Fruit fly (Drosophila melanogaster) whole organism, embryonic: Measurements from ENCODE around the gene CG34347.
A peak's percentile ranks its signal among the peaks of the same experiment; 100 is the strongest.

Experiments
- Adf1 ChIP-seq: fragments of 200-800 bp; sonication (Bioruptor generic); IDR thresholded peaks from 2 replicates; pipeline ENCODE4 v1.3.6; 2022; ENCODE audit warnings: missing biosample characterization, missing genetic modification characterization
- Atf3 ChIP-seq: fragments of 200-800 bp; sonication (Bioruptor generic); optimal IDR thresholded peaks from 3 replicates; lab custom pipeline; 2016; ENCODE audit warnings: missing biosample characterization, missing genetic modification characterization
- B-H1 ChIP-seq: fragments of 200-800 bp; sonication (Bioruptor generic); IDR thresholded peaks from 3 replicates; pipeline ENCODE4 v1.3.6; 2022; ENCODE audit warnings: missing biosample characterization, missing genetic modification characterization
- Bgb ChIP-seq: fragments of 200-800 bp; sonication (Bioruptor generic); IDR thresholded peaks from 2 replicates; pipeline ENCODE4 v1.3.6; 2022; ENCODE audit warnings: missing biosample characterization, missing genetic modification characterization; ENCODE audit not compliant: partially characterized antibody
- Blimp-1 ChIP-seq: fragments of 200-800 bp; sonication (Bioruptor generic); optimal IDR thresholded peaks from 3 replicates; lab custom pipeline; 2018; ENCODE audit warnings: missing biosample characterization, missing genetic modification characterization, mild to moderate bottlenecking, moderate library complexity, missing genetic modification reagents
- CG10543 ChIP-seq: fragments of 200-800 bp; sonication (Bioruptor generic); optimal IDR thresholded peaks from 3 replicates; lab custom pipeline; 2017; ENCODE audit warnings: missing biosample characterization, mild to moderate bottlenecking, missing genetic modification characterization, moderate library complexity
- CG11398 ChIP-seq: fragments of 200-800 bp; sonication (Bioruptor generic); optimal IDR thresholded peaks from 2 replicates; lab custom pipeline; 2016; ENCODE audit warnings: missing biosample characterization, missing genetic modification characterization
- CG11695 ChIP-seq: fragments of 200-800 bp; sonication (Bioruptor generic); IDR thresholded peaks from 3 replicates; pipeline ENCODE4 v1.3.6; 2022; ENCODE audit warnings: missing biosample characterization, missing genetic modification characterization
- CG12769 ChIP-seq: fragments of 200-800 bp; sonication (Bioruptor generic); optimal IDR thresholded peaks from 2 replicates; lab custom pipeline; 2019; ENCODE audit warnings: missing biosample characterization, mild to moderate bottlenecking, missing genetic modification characterization, moderate library complexity
- CG13894 ChIP-seq: fragments of 200-800 bp; sonication (Bioruptor generic); optimal IDR thresholded peaks from 3 replicates; lab custom pipeline; 2018; ENCODE audit warnings: missing biosample characterization, mild to moderate bottlenecking, missing genetic modification characterization, moderate library complexity
- CG15269 ChIP-seq: fragments of 200-800 bp; sonication (Bioruptor generic); optimal IDR thresholded peaks from 2 replicates; lab custom pipeline; 2018; ENCODE audit warnings: missing biosample characterization, mild to moderate bottlenecking, missing genetic modification characterization, moderate library complexity
- CG1529 ChIP-seq: fragments of 200-800 bp; sonication (Bioruptor generic); optimal IDR thresholded peaks from 3 replicates; lab custom pipeline; 2018; ENCODE audit warnings: missing biosample characterization, missing genetic modification characterization
- CG15514 ChIP-seq: fragments of 200-800 bp; sonication (Bioruptor generic); optimal IDR thresholded peaks from 3 replicates; lab custom pipeline; 2017; ENCODE audit warnings: missing biosample characterization, missing genetic modification characterization, mild to moderate bottlenecking, moderate library complexity, missing genetic modification reagents
- CG2120 ChIP-seq: fragments of 200-800 bp; sonication (Bioruptor generic); optimal IDR thresholded peaks from 3 replicates; lab custom pipeline; 2016; ENCODE audit warnings: missing biosample characterization, missing genetic modification characterization
- CG30431 ChIP-seq: fragments of 200-800 bp; sonication (Bioruptor generic); optimal IDR thresholded peaks from 2 replicates; lab custom pipeline; 2017; ENCODE audit warnings: missing biosample characterization, missing genetic modification characterization
- CG3163 ChIP-seq: fragments of 200-800 bp; sonication (Bioruptor generic); optimal IDR thresholded peaks from 3 replicates; lab custom pipeline; 2016; ENCODE audit warnings: missing biosample characterization, missing genetic modification characterization
- CG34376 ChIP-seq: fragments of 200-800 bp; sonication (Bioruptor generic); optimal IDR thresholded peaks from 2 replicates; lab custom pipeline; 2018; ENCODE audit warnings: missing biosample characterization, mild to moderate bottlenecking, missing genetic modification characterization
- CG5180 ChIP-seq: fragments of 200-800 bp; sonication (Bioruptor generic); optimal IDR thresholded peaks from 3 replicates; lab custom pipeline; 2017; ENCODE audit warnings: missing biosample characterization, missing genetic modification characterization, mild to moderate bottlenecking, moderate library complexity, missing genetic modification reagents
- CG7839 ChIP-seq: fragments of 200-800 bp; sonication (Bioruptor generic); optimal IDR thresholded peaks from 3 replicates; lab custom pipeline; 2018; ENCODE audit warnings: missing biosample characterization, mild to moderate bottlenecking, missing genetic modification characterization, moderate library complexity
- CG7963 ChIP-seq: fragments of 200-800 bp; sonication (Bioruptor generic); IDR thresholded peaks from 3 replicates; pipeline ENCODE4 v1.3.6; 2022; ENCODE audit warnings: missing biosample characterization, missing genetic modification characterization; ENCODE audit not compliant: partially characterized antibody
- CG8089 ChIP-seq: fragments of 200-800 bp; sonication (Bioruptor generic); optimal IDR thresholded peaks from 3 replicates; lab custom pipeline; 2016; ENCODE audit warnings: missing biosample characterization, missing genetic modification characterization
- CG9817 ChIP-seq: fragments of 200-800 bp; sonication (Bioruptor generic); optimal IDR thresholded peaks from 2 replicates; lab custom pipeline; 2018; ENCODE audit warnings: missing biosample characterization, mild to moderate bottlenecking, missing genetic modification characterization, moderate library complexity
- CG9932 ChIP-seq: fragments of 200-800 bp; sonication (Bioruptor generic); IDR thresholded peaks from 2 replicates; pipeline ENCODE4 v1.3.6; 2022; ENCODE audit warnings: missing biosample characterization, missing genetic modification characterization
- Dip2 ChIP-seq: fragments of 200-800 bp; sonication (Bioruptor generic); IDR thresholded peaks from 2 replicates; pipeline ENCODE4 v1.3.6; 2022; ENCODE audit warnings: missing biosample characterization, missing genetic modification characterization
- Fer3 ChIP-seq: fragments of 200-800 bp; sonication (Bioruptor generic); optimal IDR thresholded peaks from 2 replicates; lab custom pipeline; 2018; ENCODE audit warnings: missing biosample characterization, mild to moderate bottlenecking, missing genetic modification characterization, moderate library complexity
- Lim3 ChIP-seq: fragments of 200-800 bp; sonication (Bioruptor generic); IDR thresholded peaks from 2 replicates; pipeline ENCODE4 v1.3.6; 2022; ENCODE audit warnings: missing biosample characterization, missing genetic modification characterization
- MESR4 ChIP-seq: fragments of 200-800 bp; sonication (Bioruptor generic); optimal IDR thresholded peaks from 2 replicates; lab custom pipeline; 2018; ENCODE audit warnings: missing biosample characterization, mild to moderate bottlenecking, missing genetic modification characterization, moderate library complexity
- Mad ChIP-seq: fragments of 200-800 bp; sonication (Bioruptor generic); optimal IDR thresholded peaks from 2 replicates; lab custom pipeline; 2016; ENCODE audit warnings: missing biosample characterization, missing genetic modification characterization
- NFAT ChIP-seq: fragments of 200-800 bp; sonication (Bioruptor generic); IDR thresholded peaks from 2 replicates; pipeline ENCODE4 v1.3.6; 2022; ENCODE audit warnings: missing biosample characterization, missing genetic modification characterization
- Nf-YC ChIP-seq: fragments of 200-800 bp; optimal IDR thresholded peaks from 3 replicates; lab custom pipeline; 2019; ENCODE audit warnings: missing biosample characterization, mild to moderate bottlenecking, missing genetic modification characterization, moderate library complexity
- Pdp1 ChIP-seq, 2 experiments: fragments of 200-800 bp; sonication (Bioruptor generic); optimal IDR thresholded peaks; 3 replicates each; lab custom pipeline; 2016; ENCODE audit warnings: missing biosample characterization in 2 of 2, missing genetic modification characterization in 2 of 2, mild to moderate bottlenecking in 1 of 2, moderate library complexity in 1 of 2
- Rx ChIP-seq: fragments of 200-800 bp; sonication (Bioruptor generic); IDR thresholded peaks from 2 replicates; pipeline ENCODE4 v1.3.6; 2022; ENCODE audit warnings: missing biosample characterization, missing genetic modification characterization
- Sry-β ChIP-seq: fragments of 200-800 bp; sonication (Bioruptor generic); optimal IDR thresholded peaks from 2 replicates; lab custom pipeline; 2018; ENCODE audit warnings: missing biosample characterization, mild to moderate bottlenecking, missing genetic modification characterization, moderate library complexity
- Taf1 ChIP-seq: fragments of 200-800 bp; sonication (Bioruptor generic); IDR thresholded peaks from 2 replicates; pipeline ENCODE4 v1.3.6; 2022; ENCODE audit warnings: missing biosample characterization, missing genetic modification characterization
- abd-A ChIP-seq: fragments of 200-800 bp; sonication (Bioruptor generic); optimal IDR thresholded peaks from 3 replicates; lab custom pipeline; 2019; ENCODE audit warnings: missing biosample characterization, mild to moderate bottlenecking, missing genetic modification characterization, moderate library complexity
- bcd ChIP-seq: fragments of 200-800 bp; sonication (Bioruptor generic); optimal IDR thresholded peaks from 2 replicates; lab custom pipeline; 2017; ENCODE audit warnings: missing biosample characterization, mild to moderate bottlenecking, missing genetic modification characterization
- chinmo ChIP-seq: fragments of 200-800 bp; sonication (Bioruptor generic); IDR thresholded peaks from 4 replicates; pipeline ENCODE4 v1.3.6; 2022; ENCODE audit warnings: missing biosample characterization, missing genetic modification characterization; ENCODE audit not compliant: partially characterized antibody
- dati ChIP-seq: fragments of 200-800 bp; sonication (Bioruptor generic); IDR thresholded peaks from 2 replicates; pipeline ENCODE4 v1.3.6; 2022; ENCODE audit warnings: missing biosample characterization, missing genetic modification characterization
- ftz-f1 ChIP-seq: fragments of 200-800 bp; sonication (Bioruptor generic); optimal IDR thresholded peaks from 2 replicates; lab custom pipeline; 2016; ENCODE audit warnings: missing biosample characterization, missing genetic modification characterization
- grn ChIP-seq: fragments of 200-800 bp; sonication (Bioruptor generic); optimal IDR thresholded peaks from 3 replicates; lab custom pipeline; 2017; ENCODE audit warnings: missing biosample characterization, missing genetic modification characterization
- klu ChIP-seq: fragments of 200-800 bp; sonication (Bioruptor generic); IDR thresholded peaks from 2 replicates; pipeline ENCODE4 v1.3.6; 2022; ENCODE audit warnings: missing biosample characterization, missing genetic modification characterization
- pfk ChIP-seq: fragments of 200-800 bp; sonication (Bioruptor generic); optimal IDR thresholded peaks from 2 replicates; lab custom pipeline; 2018; ENCODE audit warnings: missing biosample characterization, mild to moderate bottlenecking, missing genetic modification characterization, moderate library complexity
- sd ChIP-seq: fragments of 200-800 bp; sonication (Bioruptor generic); optimal IDR thresholded peaks from 3 replicates; lab custom pipeline; 2018; ENCODE audit warnings: missing biosample characterization, mild to moderate bottlenecking, missing genetic modification characterization, moderate library complexity
- slbo ChIP-seq: fragments of 200-800 bp; sonication (Bioruptor generic); IDR thresholded peaks from 2 replicates; pipeline ENCODE4 v1.3.6; 2022; ENCODE audit warnings: missing biosample characterization, missing genetic modification characterization
- vvl ChIP-seq: fragments of 200-800 bp; sonication (Bioruptor generic); IDR thresholded peaks from 2 replicates; pipeline ENCODE4 v1.3.6; 2022; ENCODE audit warnings: missing biosample characterization, missing genetic modification characterization

Gene CG34347

dm6 chr3R:31409627-31410201, 98.8 kb downstream of the CG34347 start:
- TF ChIP-seq chinmo (GFP tag; lab: Robert Waterston, UW) (0 out of 4 replicates have a peak, but pooled peaks have one; percentile 40), CG1529 (GFP tag; lab: Kevin White, UChicago) (no peak)

DNA sequence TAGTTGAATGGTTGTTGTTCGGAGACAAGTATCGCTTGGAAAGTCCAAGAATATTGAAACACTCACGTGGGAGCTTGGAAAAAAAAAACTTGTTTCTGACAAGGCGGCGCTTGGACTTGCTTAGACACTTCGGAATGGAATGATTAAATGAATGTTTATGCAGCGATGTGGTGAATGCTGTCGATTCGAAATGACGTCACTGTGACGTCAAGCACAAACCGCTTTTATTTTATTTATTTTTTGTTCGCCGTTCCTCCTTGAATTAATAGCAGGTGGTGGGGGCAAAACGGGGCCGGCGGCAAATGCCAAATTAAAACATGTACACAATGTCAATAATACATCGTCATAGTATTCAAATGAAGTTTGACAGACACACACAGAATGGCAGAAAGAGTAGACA, 108.6 kb downstream of the CG34347 start:
- TF ChIP-seq dati (GFP tag; lab: Robert Waterston, UW) (0 out of 2 replicates have a peak, but pooled peaks have one; percentile 7), CG10543 (GFP tag; lab: Kevin White, UChicago) (peak; percentile 1), CG30431 (GFP tag; lab: Kevin White, UChicago) (no peak), sd (peak; percentile 87), chinmo (GFP tag; lab: Robert Waterston, UW) (0 out of 4 replicates have a peak, but pooled peaks have one; percentile 71), klu (GFP tag; lab: Robert Waterston, UW) (no peak), abd-A (peak; percentile 13), Atf3 (GFP tag; lab: Kevin White, UChicago) (no peak), B-H1 (GFP tag; lab: Robert Waterston, UW) (no peak)

dm6 chr3R:31420675-31421074, 109.7 kb downstream of the CG34347 start:
- TF ChIP-seq CG11695 (GFP tag; lab: Robert Waterston, UW), result peak; percentile 89
- peak; percentile 70 for TF ChIP-seq CG34376 (GFP tag; lab: Kevin White, UChicago)
- no peak for TF ChIP-seq CG8089 (GFP tag; lab: Kevin White, UChicago)
- TF ChIP-seq grn, result peak; percentile 56
- no peak for TF ChIP-seq Bgb (GFP tag; lab: Robert Waterston, UW)
- no peak for TF ChIP-seq Dip2 (GFP tag; lab: Robert Waterston, UW)
- TF ChIP-seq CG15269, result peak; percentile 24
- TF ChIP-seq Blimp-1 (GFP tag; lab: Kevin White, UChicago), result no peak
- peak; percentile 46 for TF ChIP-seq CG13894 (tag; lab: Kevin White, UChicago)
- no peak for TF ChIP-seq pfk
- peak; percentile 35 for TF ChIP-seq CG9932 (GFP tag; lab: Robert Waterston, UW)
- peak; percentile 4 for TF ChIP-seq Nf-YC
- no peak for TF ChIP-seq CG3163 (GFP tag; lab: Kevin White, UChicago)
- no peak for TF ChIP-seq Rx (GFP tag; lab: Robert Waterston, UW)
- no peak for TF ChIP-seq MESR4 (GFP tag; lab: Kevin White, UChicago)
- TF ChIP-seq CG5180 (GFP tag; lab: Kevin White, UChicago), result no peak
- peak; percentile 81 for TF ChIP-seq Adf1 (GFP tag; lab: Robert Waterston, UW)
- no peak for TF ChIP-seq Sry-β (GFP tag; lab: Kevin White, UChicago)
- no peak for TF ChIP-seq Mad (GFP tag; lab: Kevin White, UChicago)
- no peak for TF ChIP-seq Lim3
- peak; percentile 45; the same call in 1 of the 2 replicates for TF ChIP-seq vvl (GFP tag; lab: Robert Waterston, UW)
- peak; percentile 7 for TF ChIP-seq CG15514 (GFP tag; lab: Kevin White, UChicago)
- TF ChIP-seq CG11398 (GFP tag; lab: Kevin White, UChicago), result no peak
- peak; percentile 92; the same call in 3 of the 4 replicates for TF ChIP-seq chinmo (GFP tag; lab: Robert Waterston, UW)
- TF ChIP-seq NFAT, result peak; percentile 43
- TF ChIP-seq CG1529 (GFP tag; lab: Kevin White, UChicago), result no peak
- peak; percentile 17 for TF ChIP-seq CG2120 (GFP tag; lab: Kevin White, UChicago)
- TF ChIP-seq CG12769 (tag; lab: Kevin White, UChicago), result peak; percentile 95
- peak; percentile 18 for TF ChIP-seq Fer3 (tag; lab: Kevin White, UChicago)
- peak; percentile 12 for TF ChIP-seq bcd (GFP tag; lab: Kevin White, UChicago)
- peak; percentile 99 for TF ChIP-seq sd
- TF ChIP-seq CG9817, result peak; percentile 7
- TF ChIP-seq Taf1 (GFP tag; lab: Robert Waterston, UW), result no peak
- peak in 1 of 2 experiments; percentile 9 for TF ChIP-seq Pdp1 (GFP tag; optimal IDR thresholded peaks at IDR 0.05; lab: Kevin White, UChicago)
- peak; percentile 87 for TF ChIP-seq ftz-f1
- 0 out of 2 replicates have a peak, but pooled peaks have one; percentile 28 for TF ChIP-seq slbo (GFP tag; lab: Robert Waterston, UW)
- no peak for TF ChIP-seq CG7963
- TF ChIP-seq CG7839 (tag; lab: Kevin White, UChicago), result peak; percentile 6
